Fruit fly (Drosophila melanogaster) whole organism, embryonic: ENCODE data around the gene CG32432.

Source experiments
- Abd-B ChIP-seq: fragments of 200-800 bp; sonication (Bioruptor generic); optimal IDR thresholded peaks from 2 replicates; lab custom pipeline; 2018; ENCODE audit warnings: missing biosample characterization, mild to moderate bottlenecking, missing genetic modification characterization, moderate library complexity
- Blimp-1 ChIP-seq: fragments of 200-800 bp; sonication (Bioruptor generic); optimal IDR thresholded peaks from 3 replicates; lab custom pipeline; 2018; ENCODE audit warnings: missing biosample characterization, missing genetic modification characterization, mild to moderate bottlenecking, moderate library complexity, missing genetic modification reagents
- CG10274 ChIP-seq: fragments of 200-800 bp; sonication (Bioruptor generic); optimal IDR thresholded peaks from 3 replicates; lab custom pipeline; 2017; ENCODE audit warnings: missing biosample characterization, mild to moderate bottlenecking, missing genetic modification characterization
- CG10979 ChIP-seq: fragments of 200-800 bp; sonication (Bioruptor generic); optimal IDR thresholded peaks from 2 replicates; lab custom pipeline; 2018; ENCODE audit warnings: missing biosample characterization, mild to moderate bottlenecking, missing genetic modification characterization, moderate library complexity
- CG11504 ChIP-seq: fragments of 200-800 bp; sonication (Bioruptor generic); optimal IDR thresholded peaks from 3 replicates; lab custom pipeline; 2019; ENCODE audit warnings: missing biosample characterization, mild to moderate bottlenecking, missing genetic modification characterization, moderate library complexity
- CG11696 ChIP-seq: fragments of 200-800 bp; sonication (Bioruptor generic); IDR thresholded peaks from 2 replicates; pipeline ENCODE4 v1.3.6; 2022; ENCODE audit warnings: missing biosample characterization, missing genetic modification characterization
- CG12659 ChIP-seq: fragments of 200-800 bp; sonication (Bioruptor generic); optimal IDR thresholded peaks from 3 replicates; lab custom pipeline; 2017; ENCODE audit warnings: mild to moderate bottlenecking, missing biosample characterization, missing genetic modification reagents, missing genetic modification characterization
- CG12769 ChIP-seq: fragments of 200-800 bp; sonication (Bioruptor generic); optimal IDR thresholded peaks from 2 replicates; lab custom pipeline; 2019; ENCODE audit warnings: missing biosample characterization, mild to moderate bottlenecking, missing genetic modification characterization, moderate library complexity
- CG15269 ChIP-seq: fragments of 200-800 bp; sonication (Bioruptor generic); optimal IDR thresholded peaks from 2 replicates; lab custom pipeline; 2018; ENCODE audit warnings: missing biosample characterization, mild to moderate bottlenecking, missing genetic modification characterization, moderate library complexity
- CG18599 ChIP-seq: fragments of 200-800 bp; sonication (Bioruptor generic); optimal IDR thresholded peaks from 3 replicates; lab custom pipeline; 2017; ENCODE audit warnings: missing biosample characterization, missing genetic modification characterization, mild to moderate bottlenecking, moderate library complexity, missing genetic modification reagents
- CG43689 ChIP-seq: fragments of 200-800 bp; sonication (Bioruptor generic); IDR thresholded peaks from 2 replicates; pipeline ENCODE4 v1.3.6; 2022; ENCODE audit warnings: missing biosample characterization, missing genetic modification characterization
- CG4424 ChIP-seq: fragments of 200-800 bp; sonication (Bioruptor generic); optimal IDR thresholded peaks from 3 replicates; lab custom pipeline; 2016; ENCODE audit warnings: missing biosample characterization, missing genetic modification characterization
- CG7357 ChIP-seq: fragments of 200-800 bp; sonication (Bioruptor generic); IDR thresholded peaks from 3 replicates; pipeline ENCODE4 v1.3.6; 2022; ENCODE audit warnings: missing biosample characterization, missing genetic modification characterization
- CG7839 ChIP-seq: fragments of 200-800 bp; sonication (Bioruptor generic); optimal IDR thresholded peaks from 3 replicates; lab custom pipeline; 2018; ENCODE audit warnings: missing biosample characterization, mild to moderate bottlenecking, missing genetic modification characterization, moderate library complexity
- CG8388 ChIP-seq: fragments of 200-800 bp; sonication (Bioruptor generic); optimal IDR thresholded peaks from 2 replicates; lab custom pipeline; 2019; ENCODE audit warnings: missing biosample characterization, mild to moderate bottlenecking, missing genetic modification characterization, moderate library complexity
- CG8924 ChIP-seq: fragments of 200-800 bp; optimal IDR thresholded peaks from 3 replicates; lab custom pipeline; 2019; ENCODE audit warnings: missing biosample characterization, mild to moderate bottlenecking, missing genetic modification characterization, moderate library complexity
- CkIIα-i1 ChIP-seq: fragments of 200-800 bp; sonication (Bioruptor generic); IDR thresholded peaks from 2 replicates; pipeline ENCODE4 v1.3.6; 2022; ENCODE audit warnings: missing biosample characterization, missing genetic modification characterization
- Ets65A ChIP-seq: fragments of 200-800 bp; sonication (Bioruptor generic); peaks from one replicate; lab custom pipeline; 2016; ENCODE audit warnings: missing biosample characterization, missing genetic modification characterization
- GATAe ChIP-seq: fragments of 200-800 bp; sonication (Bioruptor generic); conservative IDR thresholded peaks from 2 replicates; pipeline ENCODE4 v1.3.6; 2022; ENCODE audit warnings: missing biosample characterization, missing genetic modification characterization
- Hr3 ChIP-seq: fragments of 200-800 bp; sonication (Bioruptor generic); optimal IDR thresholded peaks from 3 replicates; lab custom pipeline; 2016; ENCODE audit warnings: missing biosample characterization, missing genetic modification characterization
- Lhr ChIP-seq: fragments of 200-800 bp; sonication (Bioruptor generic); optimal IDR thresholded peaks from 3 replicates; lab custom pipeline; 2017; ENCODE audit warnings: mild to moderate bottlenecking, missing biosample characterization, missing genetic modification reagents, missing genetic modification characterization
- Lpt ChIP-seq: fragments of >200 bp; optimal IDR thresholded peaks from 2 replicates; lab custom pipeline; 2018; ENCODE audit warnings: missing biosample characterization, missing genetic modification characterization
- Med ChIP-seq: fragments of 200-800 bp; sonication (Bioruptor generic); peaks from one replicate; lab custom pipeline; 2016; ENCODE audit warnings: missing biosample characterization, missing genetic modification characterization, mild to moderate bottlenecking, inconsistent platforms, moderate library complexity
- Oli ChIP-seq: fragments of 200-800 bp; sonication (Bioruptor generic); optimal IDR thresholded peaks from 2 replicates; lab custom pipeline; 2018; ENCODE audit warnings: missing biosample characterization, mild to moderate bottlenecking, missing genetic modification characterization, moderate library complexity
- Sox102F ChIP-seq: fragments of 200-800 bp; sonication (Bioruptor generic); optimal IDR thresholded peaks from 2 replicates; lab custom pipeline; 2018; ENCODE audit warnings: missing biosample characterization, mild to moderate bottlenecking, missing genetic modification characterization, moderate library complexity
- Spps ChIP-seq: fragments of 200-800 bp; sonication (Bioruptor generic); optimal IDR thresholded peaks from 2 replicates; lab custom pipeline; 2018; ENCODE audit warnings: missing biosample characterization, mild to moderate bottlenecking, missing genetic modification characterization
- ap ChIP-seq: fragments of 200-800 bp; sonication (Bioruptor generic); IDR thresholded peaks from 2 replicates; pipeline ENCODE4 v1.3.6; 2022; ENCODE audit warnings: missing biosample characterization, missing genetic modification characterization
- bsh ChIP-seq, 2 experiments: fragments of 200-800 bp; sonication (Bioruptor generic); optimal IDR thresholded peaks; 2 replicates each; lab custom pipeline; 2017 to 2018; ENCODE audit warnings: mild to moderate bottlenecking in 2 of 2, missing biosample characterization in 2 of 2, missing genetic modification characterization in 2 of 2, moderate library complexity in 1 of 2
- cato ChIP-seq: fragments of 200-800 bp; sonication (Bioruptor generic); optimal IDR thresholded peaks from 2 replicates; lab custom pipeline; 2016; ENCODE audit warnings: missing biosample characterization, missing genetic modification characterization, borderline replicate concordance
- da ChIP-seq: fragments of 200-800 bp; sonication (Bioruptor generic); optimal IDR thresholded peaks from 2 replicates; lab custom pipeline; 2016; ENCODE audit warnings: missing biosample characterization, missing genetic modification characterization
- dmrt11E ChIP-seq: fragments of 200-800 bp; sonication (Bioruptor generic); optimal IDR thresholded peaks from 3 replicates; lab custom pipeline; 2018; ENCODE audit warnings: missing biosample characterization, mild to moderate bottlenecking, missing genetic modification characterization, moderate library complexity
- dmrt99B ChIP-seq: fragments of 200-800 bp; sonication (Bioruptor generic); optimal IDR thresholded peaks from 2 replicates; lab custom pipeline; 2018; ENCODE audit warnings: missing biosample characterization, mild to moderate bottlenecking, missing genetic modification characterization, moderate library complexity
- dysf ChIP-seq: fragments of 200-800 bp; sonication (Bioruptor generic); IDR thresholded peaks from 3 replicates; pipeline ENCODE4 v1.3.6; 2022; ENCODE audit warnings: missing biosample characterization, missing genetic modification characterization
- emc ChIP-seq: fragments of 200-800 bp; sonication (Bioruptor generic); optimal IDR thresholded peaks from 2 replicates; lab custom pipeline; 2016; ENCODE audit warnings: missing biosample characterization, missing genetic modification characterization
- en ChIP-seq: fragments of 200-800 bp; sonication (Bioruptor generic); optimal IDR thresholded peaks from 2 replicates; lab custom pipeline; 2016; ENCODE audit warnings: missing biosample characterization, missing genetic modification characterization
- grau ChIP-seq: fragments of 200-800 bp; optimal IDR thresholded peaks from 3 replicates; lab custom pipeline; 2019; ENCODE audit warnings: missing biosample characterization, mild to moderate bottlenecking, missing genetic modification characterization, moderate library complexity
- hkb ChIP-seq, 2 experiments: fragments of 200-800 bp in 1 of 2; fragments of >200 bp in 1 of 2; sonication (Bioruptor generic) in 1 of 2; IDR thresholded peaks in 1 of 2; optimal IDR thresholded peaks in 1 of 2; 2 replicates each; pipeline versions ENCODE4 v1.3.6 to Lab custom; 2017 to 2022; ENCODE audit warnings: missing biosample characterization in 1 of 2, missing genetic modification characterization in 1 of 2
- lov ChIP-seq, 2 experiments: fragments of 200-800 bp in 1 of 2; fragments of >200 bp in 1 of 2; sonication (Bioruptor generic) in 1 of 2; IDR thresholded peaks in 1 of 2; optimal IDR thresholded peaks in 1 of 2; 2 replicates in 1 of 2; 3 replicates in 1 of 2; pipeline versions ENCODE4 v1.3.6 to Lab custom; 2017 to 2022; ENCODE audit warnings: missing biosample characterization in 1 of 2, missing genetic modification characterization in 1 of 2
- org-1 ChIP-seq: fragments of 200-800 bp; sonication (Bioruptor generic); optimal IDR thresholded peaks from 2 replicates; lab custom pipeline; 2017; ENCODE audit warnings: missing biosample characterization, missing genetic modification characterization
- peb ChIP-seq: fragments of 200-800 bp; sonication (Bioruptor generic); IDR thresholded peaks from 2 replicates; pipeline ENCODE4 v1.3.6; 2022; ENCODE audit warnings: missing biosample characterization, missing genetic modification characterization
- phol ChIP-seq: fragments of 200-800 bp; sonication (Bioruptor generic); optimal IDR thresholded peaks from 3 replicates; lab custom pipeline; 2018; ENCODE audit warnings: missing biosample characterization, mild to moderate bottlenecking, missing genetic modification characterization, moderate library complexity
- sd ChIP-seq: fragments of 200-800 bp; sonication (Bioruptor generic); optimal IDR thresholded peaks from 3 replicates; lab custom pipeline; 2018; ENCODE audit warnings: missing biosample characterization, mild to moderate bottlenecking, missing genetic modification characterization, moderate library complexity
- twi ChIP-seq: fragments of 200-800 bp; optimal IDR thresholded peaks from 2 replicates; lab custom pipeline; 2019; ENCODE audit warnings: missing biosample characterization, mild to moderate bottlenecking, missing genetic modification characterization, moderate library complexity
- unpg ChIP-seq: fragments of 200-800 bp; sonication (Bioruptor generic); optimal IDR thresholded peaks from 3 replicates; lab custom pipeline; 2018; ENCODE audit warnings: missing biosample characterization, mild to moderate bottlenecking, missing genetic modification characterization, moderate library complexity
- zen2 ChIP-seq: fragments of 200-800 bp; sonication (Bioruptor generic); IDR thresholded peaks from 3 replicates; pipeline ENCODE4 v1.3.6; 2022; ENCODE audit warnings: missing biosample characterization, missing genetic modification characterization; ENCODE audit not compliant: partially characterized antibody

The CG32432 gene

dm6 chr3L:20921859-20922258, 36.9 kb upstream of the CG32432 start (continued):
- peak; percentile 25 for TF ChIP-seq dmrt11E (tag; lab: Kevin White, UChicago)

DNA sequence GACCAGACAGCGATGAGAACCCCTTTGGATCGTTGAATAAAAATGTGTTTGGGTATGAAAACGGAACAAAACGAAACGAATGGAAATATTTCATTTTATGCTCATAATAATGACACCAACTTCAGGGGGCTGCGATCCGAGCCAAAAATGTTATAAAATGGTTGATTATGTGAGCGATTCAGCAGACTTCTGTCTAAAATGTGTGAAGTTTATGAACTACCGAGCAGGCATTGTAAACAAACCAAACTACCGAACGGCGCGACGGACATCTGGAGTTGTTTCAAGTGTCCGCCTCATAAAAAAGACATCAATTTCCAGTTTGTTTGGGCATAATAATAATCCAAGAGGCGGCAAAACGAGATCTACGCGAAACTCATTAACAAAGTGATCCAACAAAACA, 35.5 kb upstream of the CG32432 start:
- TF ChIP-seq CG15269 (tag; lab: Kevin White, UChicago) = peak; percentile 34
- peak; percentile 49 for TF ChIP-seq Med (GFP tag; lab: Kevin White, UChicago)
- TF ChIP-seq twi (tag; lab: Kevin White, UChicago) = peak; percentile 59
- TF ChIP-seq Spps (tag; lab: Kevin White, UChicago) = no peak
- TF ChIP-seq sd (tag; lab: Kevin White, UChicago) = peak; percentile 61
- TF ChIP-seq Abd-B (GFP tag; lab: Kevin White, UChicago) = peak; percentile 45

DNA sequence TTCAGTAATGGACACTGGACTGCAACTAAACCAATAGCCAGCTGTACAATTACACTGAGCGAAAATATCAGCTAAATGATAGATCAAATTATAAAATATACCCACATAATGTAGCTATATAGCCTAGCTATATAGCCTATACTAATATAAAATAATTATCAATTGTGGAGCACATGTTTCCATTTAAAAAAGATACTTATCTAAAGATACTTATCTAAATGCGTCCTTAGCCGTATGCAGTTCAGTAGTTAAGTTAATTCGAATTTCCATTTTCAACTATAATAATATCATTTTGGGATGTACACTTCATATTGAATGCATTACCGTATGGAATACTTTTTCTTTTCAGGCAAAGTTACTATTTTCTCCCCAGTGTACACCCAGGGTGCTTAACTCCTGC, 34.0 kb upstream of the CG32432 start:
- TF ChIP-seq CG10979 (peak; percentile 57), CG43689 (GFP tag; lab: Robert Waterston, UW) (no peak), grau (tag; lab: Kevin White, UChicago) (peak; percentile 39), Lhr (peak; percentile 10), lov (optimal IDR thresholded peaks at IDR 0.05; lab: Kevin White, UChicago) (no peak), lov (GFP tag; IDR thresholded peaks at IDR 0.05; lab: Robert Waterston, UW) (no peak), zen2 (GFP tag; lab: Robert Waterston, UW) (no peak), Hr3 (GFP tag; lab: Kevin White, UChicago) (peak; percentile 1), cato (GFP tag; lab: Kevin White, UChicago) (no peak), Lpt (GFP tag; lab: Kevin White, UChicago) (no peak), CG10274 (no peak), unpg (peak; percentile 36), da (GFP tag; lab: Kevin White, UChicago) (no peak), en (GFP tag; lab: Kevin White, UChicago) (no peak), Blimp-1 (peak; percentile 4), org-1 (GFP tag; lab: Kevin White, UChicago) (peak; percentile 36), dysf (GFP tag; lab: Robert Waterston, UW) (no peak), CG12659 (GFP tag; lab: Kevin White, UChicago) (peak; percentile 17), CG18599 (GFP tag; lab: Kevin White, UChicago) (peak; percentile 22), CG12769 (no peak), CG7839 (tag; lab: Kevin White, UChicago) (peak; percentile 33), phol (tag; lab: Kevin White, UChicago) (peak; percentile 59), Ets65A (no peak), CG7357 (0 out of 3 replicates have a peak, but pooled peaks have one; percentile 22), emc (GFP tag; lab: Kevin White, UChicago) (no peak), CG15269 (tag; lab: Kevin White, UChicago) (no peak), CkIIα-i1 (no peak), CG11696 (GFP tag; lab: Robert Waterston, UW) (no peak), ap (GFP tag; lab: Robert Waterston, UW) (no peak), peb (GFP tag; lab: Robert Waterston, UW) (no peak), CG4424 (peak; percentile 8), Sox102F (GFP tag; lab: Kevin White, UChicago) (peak; percentile 29), GATAe (GFP tag; lab: Robert Waterston, UW) (no peak), dmrt99B (tag; lab: Kevin White, UChicago) (peak; percentile 39), bsh (GFP tag; optimal IDR thresholded peaks at IDR 0.05; lab: Kevin White, UChicago) (peak in 1 of 2 experiments; percentile 23), dmrt11E (tag; lab: Kevin White, UChicago) (peak; percentile 54), hkb (optimal IDR thresholded peaks at IDR 0.05; lab: Kevin White, UChicago) (no peak), hkb (GFP tag; IDR thresholded peaks at IDR 0.05; lab: Robert Waterston, UW) (no peak), Oli (tag; lab: Kevin White, UChicago) (peak; percentile 36), CG8924 (tag; lab: Kevin White, UChicago) (peak; percentile 23), CG8388 (peak; percentile 42), CG11504 (peak; percentile 46)
